Fruit fly (Drosophila melanogaster): Measurements from ENCODE around the gene Rim2.

DNA sequence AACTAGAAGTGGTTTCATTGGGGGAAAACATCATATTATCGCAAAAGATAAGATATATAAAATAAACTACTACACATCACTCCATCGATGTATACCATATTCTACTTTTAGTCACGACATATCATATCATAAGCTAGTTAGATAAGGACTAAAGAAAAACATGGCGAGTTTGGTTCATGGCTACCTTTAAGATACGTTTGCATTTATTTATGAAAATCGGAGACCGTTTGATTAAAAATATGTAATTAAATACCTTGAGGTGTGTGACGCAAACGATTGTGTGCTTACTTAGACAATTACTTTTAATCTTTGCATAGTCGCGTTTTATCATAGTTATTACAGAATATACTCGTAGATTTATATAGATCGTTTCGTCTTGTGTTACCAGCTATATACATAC lies 17.2 kb downstream of the Rim2 start:
- no peak for TF ChIP-seq CG8478 (optimal IDR thresholded peaks at IDR 0.05)
- TF ChIP-seq CTCF (optimal IDR thresholded peaks at IDR 0.05), result no peak
